Fruit fly (Drosophila melanogaster) whole organism, adult: ENCODE results near the gene CG5290.
A peak's percentile ranks its signal among the peaks of the same experiment; 100 is the strongest.

Source experiments
- CG11617 ChIP-seq: fragments of 200-800 bp; sonication (Bioruptor generic); optimal IDR thresholded peaks from 2 replicates; lab custom pipeline; 2017; ENCODE audit warnings: mild to moderate bottlenecking, missing biosample characterization, missing genetic modification reagents, missing genetic modification characterization
- CG12768 ChIP-seq: fragments of 200-800 bp; sonication (Bioruptor generic); optimal IDR thresholded peaks from 2 replicates; lab custom pipeline; 2017; ENCODE audit warnings: missing biosample characterization, missing genetic modification characterization, mild to moderate bottlenecking, moderate library complexity, missing genetic modification reagents
- CG14711 ChIP-seq: fragments of 200-800 bp; sonication (Bioruptor generic); optimal IDR thresholded peaks from 2 replicates; lab custom pipeline; 2018; ENCODE audit warnings: missing biosample characterization, mild to moderate bottlenecking, missing genetic modification characterization, moderate library complexity
- CG1620 ChIP-seq: fragments of 200-800 bp; sonication (Bioruptor generic); optimal IDR thresholded peaks from 2 replicates; lab custom pipeline; 2016; ENCODE audit warnings: missing biosample characterization, missing genetic modification characterization
- CG33017 ChIP-seq: fragments of 200-800 bp; sonication (Bioruptor generic); optimal IDR thresholded peaks from 2 replicates; lab custom pipeline; 2018; ENCODE audit warnings: missing biosample characterization, mild to moderate bottlenecking, missing genetic modification characterization, moderate library complexity
- CG5204 ChIP-seq: fragments of 200-800 bp; sonication (Bioruptor generic); optimal IDR thresholded peaks from 2 replicates; lab custom pipeline; 2016; ENCODE audit warnings: missing biosample characterization, missing genetic modification characterization
- CG7045 ChIP-seq: fragments of 200-800 bp; sonication (Bioruptor generic); optimal IDR thresholded peaks from 2 replicates; lab custom pipeline; 2017; ENCODE audit warnings: missing biosample characterization, mild to moderate bottlenecking, missing genetic modification characterization
- CG7101 ChIP-seq: fragments of 200-800 bp; sonication (Bioruptor generic); optimal IDR thresholded peaks from 2 replicates; lab custom pipeline; 2018; ENCODE audit warnings: missing biosample characterization, mild to moderate bottlenecking, missing genetic modification characterization, moderate library complexity
- Clk ChIP-seq: fragments of 200-800 bp; sonication (Bioruptor generic); optimal IDR thresholded peaks from 2 replicates; lab custom pipeline; 2017; ENCODE audit warnings: missing biosample characterization, missing genetic modification characterization
- Crg-1 ChIP-seq: fragments of 200-800 bp; sonication (Bioruptor generic); optimal IDR thresholded peaks from 2 replicates; lab custom pipeline; 2016; ENCODE audit warnings: missing biosample characterization, missing genetic modification characterization
- Hr96 ChIP-seq: fragments of 200-800 bp; sonication (Bioruptor generic); optimal IDR thresholded peaks from 2 replicates; lab custom pipeline; 2016; ENCODE audit warnings: missing biosample characterization, missing genetic modification characterization
- Mnt ChIP-seq: fragments of 200-800 bp; sonication (Bioruptor generic); optimal IDR thresholded peaks from 2 replicates; lab custom pipeline; 2016; ENCODE audit warnings: missing biosample characterization, mild to moderate bottlenecking, missing genetic modification characterization
- bab1 ChIP-seq: fragments of 200-800 bp; sonication (Bioruptor generic); optimal IDR thresholded peaks from 3 replicates; lab custom pipeline; 2019; ENCODE audit warnings: missing biosample characterization, mild to moderate bottlenecking, missing genetic modification characterization, moderate library complexity
- cic ChIP-seq: fragments of 200-800 bp; sonication (Bioruptor generic); optimal IDR thresholded peaks from 2 replicates; lab custom pipeline; 2017; ENCODE audit warnings: missing biosample characterization, mild to moderate bottlenecking, missing genetic modification characterization, moderate library complexity
- cnc ChIP-seq, 2 experiments: fragments of >200 bp; optimal IDR thresholded peaks; 2 replicates each; lab custom pipeline; 2017
- kay ChIP-seq: fragments of 200-800 bp; sonication (Bioruptor generic); peaks from one replicate; lab custom pipeline; 2016; ENCODE audit warnings: missing biosample characterization, missing genetic modification characterization, borderline replicate concordance
- ovo ChIP-seq: fragments of 200-800 bp; sonication (Bioruptor generic); optimal IDR thresholded peaks from 2 replicates; lab custom pipeline; 2016; ENCODE audit warnings: missing biosample characterization, missing genetic modification characterization
- pad ChIP-seq: fragments of 200-800 bp; sonication (Bioruptor generic); optimal IDR thresholded peaks from 3 replicates; lab custom pipeline; 2017; ENCODE audit warnings: missing biosample characterization, missing genetic modification characterization, mild to moderate bottlenecking, moderate library complexity, missing genetic modification reagents
- tj ChIP-seq: fragments of 200-800 bp; sonication (Bioruptor generic); optimal IDR thresholded peaks from 3 replicates; lab custom pipeline; 2017; ENCODE audit warnings: missing biosample characterization, mild to moderate bottlenecking, missing genetic modification characterization, moderate library complexity
- toe ChIP-seq: fragments of 200-800 bp; sonication (Bioruptor generic); optimal IDR thresholded peaks from 2 replicates; lab custom pipeline; 2016; ENCODE audit warnings: missing biosample characterization, missing genetic modification characterization

Gene CG5290

dm6 chr3L:17887393-17887792, 25.0 kb downstream of the CG5290 start, which contains the start of gene CG7402:
Gene CG7402 (plus strand): TSS chr3L:17887705.
- no peak for TF ChIP-seq cnc (optimal IDR thresholded peaks at IDR 0.05; lab: Kevin White, UChicago)
- TF ChIP-seq pad (GFP tag; lab: Kevin White, UChicago) = no peak
- TF ChIP-seq CG11617 = no peak
- no peak for TF ChIP-seq CG5204 (GFP tag; lab: Kevin White, UChicago)
- TF ChIP-seq bab1 = no peak
- TF ChIP-seq cic = no peak
- no peak for TF ChIP-seq tj (GFP tag; lab: Kevin White, UChicago)
- TF ChIP-seq Mnt (GFP tag; lab: Kevin White, UChicago) = no peak
- no peak for TF ChIP-seq CG7101 (tag; lab: Kevin White, UChicago)
- TF ChIP-seq CG14711 (tag; lab: Kevin White, UChicago) = no peak
- no peak for TF ChIP-seq CG7045 (GFP tag; lab: Kevin White, UChicago)
- no peak for TF ChIP-seq toe (GFP tag; lab: Kevin White, UChicago)
- no peak for TF ChIP-seq Crg-1 (GFP tag; lab: Kevin White, UChicago)
- TF ChIP-seq Hr96 (GFP tag; lab: Kevin White, UChicago) = no peak
- TF ChIP-seq CG12768 (GFP tag; lab: Kevin White, UChicago) = no peak
- no peak for TF ChIP-seq Clk (GFP tag; lab: Kevin White, UChicago)
- TF ChIP-seq CG1620 (GFP tag; lab: Kevin White, UChicago) = no peak
- no peak for TF ChIP-seq CG33017 (tag; lab: Kevin White, UChicago)

- no peak for TF ChIP-seq CG33017 (tag; lab: Kevin White, UChicago)
- TF ChIP-seq CG7045 (GFP tag; lab: Kevin White, UChicago) = no peak
- no peak for TF ChIP-seq tj (GFP tag; lab: Kevin White, UChicago)
- TF ChIP-seq Hr96 (GFP tag; lab: Kevin White, UChicago) = no peak
- no peak for TF ChIP-seq pad (GFP tag; lab: Kevin White, UChicago)
- no peak for TF ChIP-seq CG11617
- no peak for TF ChIP-seq ovo (GFP tag; lab: Kevin White, UChicago)
- no peak for TF ChIP-seq Mnt (GFP tag; lab: Kevin White, UChicago)
- TF ChIP-seq CG5204 (GFP tag; lab: Kevin White, UChicago) = no peak
These were observed 25.8 kb downstream of the CG5290 start, which contains the start of gene CG16775 for dm6 chr3L:17886545-17886944. Gene CG16775 (minus strand): TSS chr3L:17886645.

- TF ChIP-seq CG7045 (GFP tag; lab: Kevin White, UChicago) (no peak), Mnt (GFP tag; lab: Kevin White, UChicago) (no peak), Clk (GFP tag; lab: Kevin White, UChicago) (no peak), CG1620 (GFP tag; lab: Kevin White, UChicago) (no peak), Hr96 (GFP tag; lab: Kevin White, UChicago) (no peak), CG33017 (tag; lab: Kevin White, UChicago) (no peak), pad (GFP tag; lab: Kevin White, UChicago) (no peak), CG5204 (GFP tag; lab: Kevin White, UChicago) (no peak), cic (no peak), tj (GFP tag; lab: Kevin White, UChicago) (no peak)
These were observed 28.1 kb downstream of the CG5290 start, which contains the start of gene CG5506 for dm6 chr3L:17884276-17884675. Gene CG5506 (minus strand): TSS chr3L:17884376.

dm6 chr3L:17878781-17879360, 33.5 kb downstream of the CG5290 start, which contains the start of gene CG7408:
Gene CG7408 (plus strand): TSS chr3L:17879096.
- TF ChIP-seq CG11617 (no peak), kay (peak; percentile 80), ovo (GFP tag; lab: Kevin White, UChicago) (peak; percentile 19), Mnt (GFP tag; lab: Kevin White, UChicago) (peak; percentile 11), CG12768 (GFP tag; lab: Kevin White, UChicago) (peak; percentile 13), toe (GFP tag; lab: Kevin White, UChicago) (no peak)
